Comparison of ENCODE assay signal across 2 fruit fly cellular contexts in genomic region chr3L:20447337-20447736, dm6.
TF ChIP-seq lines count a peak whose summit lies in the region.

No protein-coding gene starts in this region.

TF ChIP-seq in whole organism, embryonic, 481 proteins besides CTCF, POLR2A, EP300 and RAD21 (continued from another document and continues in another):
- TF ChIP-seq CG4404 (GFP tag; IDR thresholded peaks at IDR 0.05; lab: Robert Waterston, UW) (0 out of 2 replicates have a peak, but pooled peaks have one; percentile 33), ATbp (GFP tag; optimal IDR thresholded peaks at IDR 0.05; lab: Kevin White, UChicago) (peak; percentile 4), CG10959 (GFP tag; IDR thresholded peaks at IDR 0.05; lab: Robert Waterston, UW) (peak; percentile 43; the same call in 1 of the 2 replicates), trem (tag; optimal IDR thresholded peaks at IDR 0.05; lab: Kevin White, UChicago) (peak; percentile 13), grn (GFP tag; optimal IDR thresholded peaks at IDR 0.05; lab: Kevin White, UChicago) (no peak), otp (GFP tag; IDR thresholded peaks at IDR 0.05; lab: Robert Waterston, UW) (no peak), Fer2 (tag; optimal IDR thresholded peaks at IDR 0.05; lab: Kevin White, UChicago) (no peak), crol (GFP tag; IDR thresholded peaks at IDR 0.05; lab: Robert Waterston, UW) (no peak), Dip2 (GFP tag; IDR thresholded peaks at IDR 0.05; lab: Robert Waterston, UW) (no peak), Xbp1 (GFP tag; optimal IDR thresholded peaks at IDR 0.05; lab: Kevin White, UChicago) (no peak), inv (GFP tag; IDR thresholded peaks at IDR 0.05; lab: Robert Waterston, UW; ENCODE audit: partially characterized antibody) (no peak), CoRest (tag; optimal IDR thresholded peaks at IDR 0.05; lab: Kevin White, UChicago) (peak; percentile 26), CG2202 (tag; optimal IDR thresholded peaks at IDR 0.05; lab: Kevin White, UChicago) (no peak), seq (GFP tag; IDR thresholded peaks at IDR 0.05; lab: Robert Waterston, UW) (no peak), Ets65A (GFP tag; lab: Kevin White, UChicago) (no peak), stwl (tag; optimal IDR thresholded peaks at IDR 0.05; lab: Kevin White, UChicago) (no peak), Mrtf (GFP tag; IDR thresholded peaks at IDR 0.05; lab: Robert Waterston, UW) (0 out of 3 replicates have a peak, but pooled peaks have one; percentile 36), Oaz (GFP tag; IDR thresholded peaks at IDR 0.05; lab: Robert Waterston, UW) (no peak), Kr (GFP tag; optimal IDR thresholded peaks at IDR 0.05; lab: Kevin White, UChicago) (no peak), fru (optimal IDR thresholded peaks at IDR 0.05; lab: Kevin White, UChicago) (no peak), vfl (GFP tag; optimal IDR thresholded peaks at IDR 0.05; lab: Kevin White, UChicago) (no peak), CG15514 (GFP tag; optimal IDR thresholded peaks at IDR 0.05; lab: Kevin White, UChicago) (no peak), dimm (GFP tag; IDR thresholded peaks at IDR 0.05; lab: Robert Waterston, UW) (no peak), dm (GFP tag; optimal IDR thresholded peaks at IDR 0.05; lab: Kevin White, UChicago) (no peak), ken (GFP tag; IDR thresholded peaks at IDR 0.05; lab: Robert Waterston, UW) (peak; percentile 45; the same call in 1 of the 3 replicates), gro (GFP tag; optimal IDR thresholded peaks at IDR 0.05; lab: Kevin White, UChicago) (no peak), MESR4 (GFP tag; optimal IDR thresholded peaks at IDR 0.05; lab: Kevin White, UChicago) (no peak), CG34376 (GFP tag; optimal IDR thresholded peaks at IDR 0.05; lab: Kevin White, UChicago) (no peak), Nf-YB (GFP tag; optimal IDR thresholded peaks at IDR 0.05; lab: Kevin White, UChicago) (no peak), toy (GFP tag; IDR thresholded peaks at IDR 0.05; lab: Robert Waterston, UW) (0 out of 2 replicates have a peak, but pooled peaks have one; percentile 6), Xrp1 (GFP tag; IDR thresholded peaks at IDR 0.05; lab: Robert Waterston, UW) (peak; percentile 48), CG7357 (GFP tag; IDR thresholded peaks at IDR 0.05; lab: Robert Waterston, UW) (no peak), pros (GFP tag; optimal IDR thresholded peaks at IDR 0.05; lab: Kevin White, UChicago) (no peak), CG11504 (tag; optimal IDR thresholded peaks at IDR 0.05; lab: Kevin White, UChicago) (peak; percentile 37), Gug (GFP tag; IDR thresholded peaks at IDR 0.05; lab: Robert Waterston, UW) (peak; percentile 21; the same call in 1 of the 4 replicates), sr (GFP tag; IDR thresholded peaks at IDR 0.05; lab: Robert Waterston, UW) (0 out of 3 replicates have a peak, but pooled peaks have one; percentile 18), Nf-YA (GFP tag; IDR thresholded peaks at IDR 0.05; lab: Robert Waterston, UW) (no peak), Adf1 (GFP tag; IDR thresholded peaks at IDR 0.05; lab: Robert Waterston, UW) (no peak), CG5245 (GFP tag; optimal IDR thresholded peaks at IDR 0.05; lab: Kevin White, UChicago) (no peak), p53 (GFP tag; optimal IDR thresholded peaks at IDR 0.05; lab: Kevin White, UChicago) (no peak), CG16815 (GFP tag; optimal IDR thresholded peaks at IDR 0.05; lab: Kevin White, UChicago) (peak; percentile 50), ranshi (GFP tag; IDR thresholded peaks at IDR 0.05; lab: Robert Waterston, UW) (no peak), psq (GFP tag; optimal IDR thresholded peaks at IDR 0.05; lab: Kevin White, UChicago) (no peak), CG8290 (GFP tag; optimal IDR thresholded peaks at IDR 0.05; lab: Kevin White, UChicago) (no peak), CG8290 (tag; optimal IDR thresholded peaks at IDR 0.05; lab: Kevin White, UChicago) (no peak), CG32772 (GFP tag; IDR thresholded peaks at IDR 0.05; lab: Robert Waterston, UW) (0 out of 2 replicates have a peak, but pooled peaks have one; percentile 22), CG32532 (GFP tag; IDR thresholded peaks at IDR 0.05; lab: Robert Waterston, UW) (no peak), CG1832 (GFP tag; optimal IDR thresholded peaks at IDR 0.05; lab: Kevin White, UChicago) (no peak), CkIIα-i1 (GFP tag; IDR thresholded peaks at IDR 0.05; lab: Robert Waterston, UW) (no peak), zen2 (GFP tag; IDR thresholded peaks at IDR 0.05; lab: Robert Waterston, UW; ENCODE audit: partially characterized antibody) (no peak), esg (GFP tag; conservative IDR thresholded peaks at IDR 0.05; lab: Robert Waterston, UW) (0 out of 2 replicates have a peak, but pooled peaks have one; percentile 8), ind (GFP tag; optimal IDR thresholded peaks at IDR 0.05; lab: Kevin White, UChicago) (no peak), CG15696 (tag; optimal IDR thresholded peaks at IDR 0.05; lab: Kevin White, UChicago) (peak; percentile 32), CG12391 (tag; optimal IDR thresholded peaks at IDR 0.05; lab: Kevin White, UChicago) (peak; percentile 18), zfh2 (GFP tag; optimal IDR thresholded peaks at IDR 0.05; lab: Kevin White, UChicago) (no peak), CG13123 (GFP tag; optimal IDR thresholded peaks at IDR 0.05; lab: Kevin White, UChicago) (no peak), fu2 (GFP tag; optimal IDR thresholded peaks at IDR 0.05; lab: Kevin White, UChicago) (no peak), pb (GFP tag; optimal IDR thresholded peaks at IDR 0.05; lab: Kevin White, UChicago) (no peak), usp (GFP tag; optimal IDR thresholded peaks at IDR 0.05; lab: Kevin White, UChicago) (no peak), eyg (GFP tag; optimal IDR thresholded peaks at IDR 0.05; lab: Kevin White, UChicago) (no peak), CG5180 (GFP tag; optimal IDR thresholded peaks at IDR 0.05; lab: Kevin White, UChicago) (peak; percentile 79), fd96Cb (tag; optimal IDR thresholded peaks at IDR 0.05; lab: Kevin White, UChicago) (peak; percentile 36), nmo (GFP tag; optimal IDR thresholded peaks at IDR 0.05; lab: Kevin White, UChicago) (peak; percentile 58), lola (GFP tag; optimal IDR thresholded peaks at IDR 0.05; lab: Kevin White, UChicago) (peak in 1 of 3 experiments; percentile 50), gsb-n (tag; optimal IDR thresholded peaks at IDR 0.05; lab: Kevin White, UChicago) (peak; percentile 36), Poxn (GFP tag; IDR thresholded peaks at IDR 0.05; lab: Robert Waterston, UW) (no peak), CG17328 (GFP tag; IDR thresholded peaks at IDR 0.05; lab: Robert Waterston, UW) (no peak)

TF ChIP-seq in whole organism, prepupa, 60 proteins besides CTCF, POLR2A, EP300 and RAD21 (continued from another document):
- no peak for TF ChIP-seq CG1621 (tag; optimal IDR thresholded peaks at IDR 0.05; lab: Kevin White, UChicago)
- TF ChIP-seq esn (GFP tag; optimal IDR thresholded peaks at IDR 0.05; lab: Kevin White, UChicago): peak; percentile 4
- peak; percentile 56; the same call in 2 of the 3 replicates for TF ChIP-seq CG6163 (GFP tag; IDR thresholded peaks at IDR 0.05; lab: Robert Waterston, UW)
- TF ChIP-seq Hr4 (GFP tag; optimal IDR thresholded peaks at IDR 0.05; lab: Kevin White, UChicago): peak; percentile 52
- peak; percentile 46; the same call in 2 of the 3 replicates for TF ChIP-seq eg (GFP tag; IDR thresholded peaks at IDR 0.05; lab: Robert Waterston, UW)
- TF ChIP-seq Eip75B (GFP tag; optimal IDR thresholded peaks at IDR 0.05; lab: Kevin White, UChicago): peak; percentile 31
- peak; percentile 31 for TF ChIP-seq lz (GFP tag; optimal IDR thresholded peaks at IDR 0.05; lab: Kevin White, UChicago)
